Worm (Caenorhabditis elegans): ENCODE data around the gene Y51A2A.4.

Gene Y51A2A.4

DNA sequence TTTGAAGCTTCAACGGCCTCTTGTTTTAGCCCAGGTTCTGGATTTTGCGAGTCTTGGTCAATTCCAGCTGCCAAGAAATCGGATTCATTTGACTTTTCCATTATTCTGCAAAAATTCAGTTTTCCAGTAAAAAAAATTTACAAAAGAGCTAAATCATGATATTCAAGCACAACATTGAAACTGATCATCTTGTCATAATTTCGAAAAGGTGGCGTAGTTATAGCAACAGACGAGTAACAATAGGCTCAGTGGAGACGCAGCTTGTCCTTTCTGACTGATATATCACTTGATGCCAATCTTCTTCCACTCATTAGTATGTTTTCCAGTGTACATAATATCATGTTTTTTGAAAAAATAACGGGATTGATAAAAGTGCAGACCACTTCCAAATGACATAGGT, 22.0 kb upstream of the Y51A2A.4 start, which contains the start of gene fbxa-213:
fbxa-213 (minus strand) TSS at position 101 of the 400 bp plus-strand sequence.
- TF ChIP-seq aptf-3 (GFP tag; IDR thresholded peaks at IDR 0.05), result no peak
- no peak for TF ChIP-seq ztf-6 (GFP tag; IDR thresholded peaks at IDR 0.05)
- TF ChIP-seq unc-130 (GFP tag; optimal IDR thresholded peaks at IDR 0.05), result no peak
- no peak for TF ChIP-seq Y79H2A.3 (GFP tag; conservative IDR thresholded peaks at IDR 0.05)
- no peak for TF ChIP-seq mcd-1 (GFP tag; IDR thresholded peaks at IDR 0.05)
- TF ChIP-seq hmg-20 (GFP tag; IDR thresholded peaks at IDR 0.05), result no peak
- no peak for TF ChIP-seq Y53G8AR.9 (GFP tag; conservative IDR thresholded peaks at IDR 0.05)
- TF ChIP-seq mxl-1 (tag; optimal IDR thresholded peaks at IDR 0.05), result no peak
- TF ChIP-seq mes-4 (tag; optimal IDR thresholded peaks at IDR 0.05), result no peak
- no peak for TF ChIP-seq ZK185.1 (tag; optimal IDR thresholded peaks at IDR 0.05; ENCODE audit: poor library complexity, severe bottlenecking)
- no peak for TF ChIP-seq F22D6.2 (tag; optimal IDR thresholded peaks at IDR 0.05)
- TF ChIP-seq dpl-1 (GFP tag; optimal IDR thresholded peaks at IDR 0.05), result no peak
- TF ChIP-seq snpc-3.4 (tag; optimal IDR thresholded peaks at IDR 0.05), result no peak
- no peak for TF ChIP-seq hlh-12 (tag; optimal IDR thresholded peaks at IDR 0.05)
- no peak for TF ChIP-seq lin-26 (GFP tag; IDR thresholded peaks at IDR 0.05)
- TF ChIP-seq fkh-3 (tag; optimal IDR thresholded peaks at IDR 0.05), result no peak

ce11 chrV:18269885-18270284, 20.9 kb upstream of the Y51A2A.4 start, which contains the start of gene skr-6:
Gene skr-6, minus strand, starts transcription at chrV:18269985.
- TF ChIP-seq egl-18 (GFP tag; IDR thresholded peaks at IDR 0.05) (no peak), nfyb-1 (GFP tag; IDR thresholded peaks at IDR 0.05) (no peak), ceh-100 (GFP tag; IDR thresholded peaks at IDR 0.05) (no peak), egrh-3 (GFP tag; IDR thresholded peaks at IDR 0.05) (no peak), ZK185.1 (tag; optimal IDR thresholded peaks at IDR 0.05; ENCODE audit: poor library complexity, severe bottlenecking) (no peak), nhr-120 (GFP tag; IDR thresholded peaks at IDR 0.05) (no peak), F57A8.1 (GFP tag; optimal IDR thresholded peaks at IDR 0.05) (no peak), snpc-1.1 (tag; optimal IDR thresholded peaks at IDR 0.05; ENCODE audit: insufficient read depth) (no peak), unc-130 (GFP tag; optimal IDR thresholded peaks at IDR 0.05) (no peak), hmg-20 (GFP tag; IDR thresholded peaks at IDR 0.05) (no peak), Y95B8A.8 (GFP tag; IDR thresholded peaks at IDR 0.05) (no peak), nhr-179 (tag; optimal IDR thresholded peaks at IDR 0.05) (no peak), F37B4.10 (GFP tag; IDR thresholded peaks at IDR 0.05) (no peak), attf-3 (GFP tag; conservative IDR thresholded peaks at IDR 0.05) (no peak), snpc-4 (GFP tag; optimal IDR thresholded peaks at IDR 0.05) (no peak), snpc-4 (tag; optimal IDR thresholded peaks at IDR 0.05) (no peak), hlh-26 (GFP tag; conservative IDR thresholded peaks at IDR 0.05) (no peak), mel-28 (tag; optimal IDR thresholded peaks at IDR 0.05; ENCODE audit: borderline replicate concordance) (no peak), hmg-1.2 (GFP tag; IDR thresholded peaks at IDR 0.05) (no peak), efl-1 (GFP tag; optimal IDR thresholded peaks at IDR 0.05) (no peak), madf-3 (GFP tag; IDR thresholded peaks at IDR 0.05) (no peak)

- no peak for TF ChIP-seq zim-3 (tag; optimal IDR thresholded peaks at IDR 0.05)
- no peak for TF ChIP-seq Y53G8AR.9 (GFP tag; conservative IDR thresholded peaks at IDR 0.05)
- no peak for TF ChIP-seq B0336.3 (GFP tag; IDR thresholded peaks at IDR 0.05)
- no peak for TF ChIP-seq nhr-179 (tag; optimal IDR thresholded peaks at IDR 0.05)
- no peak for TF ChIP-seq madf-6 (GFP tag; IDR thresholded peaks at IDR 0.05)
- TF ChIP-seq T07F8.4 (tag; optimal IDR thresholded peaks at IDR 0.05), result no peak
- no peak for TF ChIP-seq F22D6.2 (tag; optimal IDR thresholded peaks at IDR 0.05)
- TF ChIP-seq nfya-1 (tag; optimal IDR thresholded peaks at IDR 0.05; ENCODE audit: borderline replicate concordance, insufficient read depth), result no peak
- TF ChIP-seq nhr-90 (tag; optimal IDR thresholded peaks at IDR 0.05), result no peak
- TF ChIP-seq bed-1 (GFP tag; IDR thresholded peaks at IDR 0.05), result no peak
- TF ChIP-seq B0035.1 (tag; optimal IDR thresholded peaks at IDR 0.05), result no peak
These were observed 20.3 kb upstream of the Y51A2A.4 start, which contains the start of gene Y37H2C.4 for ce11 chrV:18270403-18270802. Gene Y37H2C.4, plus strand, starts transcription at chrV:18270703.

All from whole organism, young adult.